Worm (Caenorhabditis elegans) whole organism, L3 larva: ENCODE measurements around the gene C02B4.3.

ENCODE experiments used
- egl-27 ChIP-seq: sonication (generic microtip); optimal IDR thresholded peaks from 4 replicates; lab custom pipeline; 2017; ENCODE audit warnings: missing biosample characterization, missing genetic modification reagents, missing genetic modification characterization
- fkh-10 ChIP-seq: sonication (generic microtip); optimal IDR thresholded peaks from 2 replicates; lab custom pipeline; 2017; ENCODE audit warnings: missing biosample characterization, missing genetic modification reagents, missing genetic modification characterization
- nhr-23 ChIP-seq: fragments of 150-350 bp; optimal IDR thresholded peaks from 2 replicates; lab custom pipeline; 2014; ENCODE audit warnings: missing biosample characterization, missing genetic modification reagents, missing genetic modification characterization
- nhr-76 ChIP-seq: fragments of 150-350 bp; sonication (generic microtip); optimal IDR thresholded peaks from 5 replicates; lab custom pipeline; 2014; ENCODE audit warnings: missing biosample characterization, missing genetic modification characterization
- snpc-4 ChIP-seq: fragments of 150-350 bp; optimal IDR thresholded peaks from 2 replicates; lab custom pipeline; 2014; ENCODE audit warnings: missing biosample characterization, missing genetic modification characterization
- zag-1 ChIP-seq: fragments of 150-350 bp; optimal IDR thresholded peaks from 2 replicates; lab custom pipeline; 2014; ENCODE audit warnings: missing biosample characterization, missing genetic modification characterization

DNA sequence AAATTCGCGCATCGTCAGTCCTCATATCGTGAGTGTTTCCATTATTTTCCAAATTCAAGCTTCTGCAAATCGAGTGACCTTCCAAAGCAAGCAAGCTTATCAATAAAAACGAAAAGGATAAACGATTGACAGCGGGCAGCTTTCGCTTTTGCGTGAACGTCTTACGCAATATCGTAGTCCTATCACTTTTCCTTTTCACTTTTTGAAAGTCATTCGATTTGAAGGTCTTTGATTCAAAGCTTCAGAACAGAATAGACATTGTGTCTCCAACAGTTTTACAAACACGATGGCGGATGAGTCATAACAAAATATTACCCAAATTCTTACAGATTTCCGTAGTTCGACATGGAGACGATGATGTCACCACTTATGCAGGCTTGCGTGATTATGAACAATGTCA is 20.0 kb upstream of the C02B4.3 start:
- TF ChIP-seq zag-1 (tag; lab: Kevin White, UChicago) = no peak
- TF ChIP-seq nhr-23 (tag; lab: Kevin White, UChicago) = peak; percentile 31
- no peak for TF ChIP-seq fkh-10 (GFP tag; lab: Kevin White, UChicago)
- no peak for TF ChIP-seq snpc-4 (tag; lab: Kevin White, UChicago)
- TF ChIP-seq nhr-76 (tag; lab: Kevin White, UChicago) = no peak
- no peak for TF ChIP-seq egl-27
